Worm (Caenorhabditis elegans) whole organism, young adult: ENCODE data around the gene set-20.

Experiments
- C06A6.2 ChIP-seq: fragments of 200-800 bp; sonication (Bioruptor generic); conservative IDR thresholded peaks from 2 replicates; pipeline ENCODE4 v1.3.6; 2022; ENCODE audit warnings: missing genetic modification characterization, missing compliant biosample characterization
- F55B11.4 ChIP-seq: sonication (generic microtip); optimal IDR thresholded peaks from 2 replicates; lab custom pipeline; 2016; ENCODE audit warnings: missing compliant biosample characterization, missing genetic modification characterization, borderline replicate concordance; ENCODE audit not compliant: insufficient read depth
- chd-7 ChIP-seq: sonication (generic microtip); optimal IDR thresholded peaks from 2 replicates; lab custom pipeline; 2016; ENCODE audit warnings: mild to moderate bottlenecking, missing genetic modification characterization, moderate library complexity, missing compliant biosample characterization
- hmg-1.2 ChIP-seq: fragments of 200-800 bp; sonication (Bioruptor generic); IDR thresholded peaks from 2 replicates; pipeline ENCODE4 v1.3.6; 2022; ENCODE audit warnings: missing genetic modification reagents, missing genetic modification characterization, missing compliant biosample characterization
- tbp1 ChIP-seq: fragments of 200-800 bp; sonication (Bioruptor generic); optimal IDR thresholded peaks from 2 replicates; lab custom pipeline; 2018; ENCODE audit warnings: mild to moderate bottlenecking, missing genetic modification characterization, missing compliant biosample characterization

DNA sequence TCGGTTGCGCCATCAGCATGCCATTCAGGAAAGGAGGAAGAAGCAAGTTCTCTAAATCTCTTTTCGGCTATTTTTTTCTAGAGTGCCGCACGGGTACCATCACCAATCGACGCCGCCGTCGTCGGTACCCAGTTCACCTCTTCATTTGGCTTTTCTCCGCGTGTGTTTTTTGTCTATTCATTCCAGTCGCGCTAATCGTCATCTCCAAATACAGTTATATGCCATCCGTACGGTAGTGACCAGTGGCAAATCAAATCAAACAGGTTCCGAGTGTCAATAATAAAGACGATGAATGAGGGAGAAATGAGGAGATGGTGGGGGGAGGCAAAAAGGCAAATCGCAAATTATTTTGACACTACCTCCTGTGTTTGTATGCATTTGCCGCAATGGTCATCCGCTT lies 24.8 kb downstream of the set-20 start:
- TF ChIP-seq chd-7 (tag; lab: Kevin White, UChicago) = no peak
- TF ChIP-seq C06A6.2 (GFP tag; lab: Robert Waterston, UW) = no peak
- no peak for TF ChIP-seq F55B11.4 (tag; lab: Kevin White, UChicago)
- no peak for TF ChIP-seq hmg-1.2 (GFP tag; lab: Robert Waterston, UW)
- no peak for TF ChIP-seq tbp1
